Worm (Caenorhabditis elegans) whole organism, L4 larva: Measurements from ENCODE around the gene art-1.

Experiments used
- F10B5.3 ChIP-seq: sonication (generic microtip); optimal IDR thresholded peaks from 2 replicates; lab custom pipeline; 2016; ENCODE audit warnings: mild to moderate bottlenecking, missing genetic modification characterization, missing compliant biosample characterization
- F26F4.8 ChIP-seq: fragments of 200-800 bp; sonication (Bioruptor generic); conservative IDR thresholded peaks from 2 replicates; pipeline ENCODE4 v1.3.6; 2022; ENCODE audit warnings: missing genetic modification characterization, missing compliant biosample characterization
- F49E8.2 ChIP-seq: sonication (generic microtip); optimal IDR thresholded peaks from 2 replicates; lab custom pipeline; 2016; ENCODE audit warnings: missing compliant biosample characterization, mild to moderate bottlenecking, missing genetic modification characterization, borderline replicate concordance
- R02D3.7 ChIP-seq: fragments of 150-350 bp; sonication (generic microtip); optimal IDR thresholded peaks from 3 replicates; lab custom pipeline; 2014; ENCODE audit warnings: missing biosample characterization, missing genetic modification characterization
- T20F7.1 ChIP-seq: fragments of 200-800 bp; sonication (Bioruptor generic); optimal IDR thresholded peaks from 2 replicates; lab custom pipeline; 2018; ENCODE audit warnings: mild to moderate bottlenecking, missing genetic modification characterization, missing compliant biosample characterization
- Y75B8A.6 ChIP-seq: fragments of 200-800 bp; sonication (Bioruptor generic); IDR thresholded peaks from 2 replicates; pipeline ENCODE4 v1.3.6; 2022; ENCODE audit warnings: missing genetic modification reagents, missing genetic modification characterization, missing compliant biosample characterization
- ZK337.2 ChIP-seq: fragments of 200-800 bp; sonication (Bioruptor generic); IDR thresholded peaks from 2 replicates; pipeline ENCODE4 v1.3.6; 2022; ENCODE audit warnings: missing genetic modification reagents, missing genetic modification characterization, missing compliant biosample characterization
- aha-1 ChIP-seq: fragments of 150-350 bp; peaks from one replicate; lab custom pipeline; 2014; ENCODE audit warnings: missing biosample characterization, missing genetic modification characterization
- aly-2 ChIP-seq: sonication (generic microtip); optimal IDR thresholded peaks from 2 replicates; lab custom pipeline; 2018; ENCODE audit warnings: missing biosample characterization, missing genetic modification characterization
- ama-1 ChIP-seq: fragments of 150-350 bp; optimal IDR thresholded peaks from 2 replicates; lab custom pipeline; 2014; ENCODE audit warnings: inconsistent platforms, mixed read lengths
- arid-1 ChIP-seq: fragments of 200-800 bp; sonication (Bioruptor generic); conservative IDR thresholded peaks from 2 replicates; pipeline ENCODE4 v1.3.6; 2022; ENCODE audit warnings: missing genetic modification reagents, missing genetic modification characterization, missing compliant biosample characterization
- ceh-28 ChIP-seq: fragments of 150-350 bp; optimal IDR thresholded peaks from 2 replicates; lab custom pipeline; 2014; ENCODE audit warnings: missing biosample characterization, missing genetic modification reagents, missing genetic modification characterization
- ceh-82 ChIP-seq: sonication (generic microtip); optimal IDR thresholded peaks from 2 replicates; lab custom pipeline; 2017; ENCODE audit warnings: missing biosample characterization, missing genetic modification characterization
- daf-12 ChIP-seq: fragments of 150-350 bp; optimal IDR thresholded peaks from 2 replicates; lab custom pipeline; 2014; ENCODE audit warnings: missing biosample characterization, missing genetic modification reagents, missing genetic modification characterization
- daf-19 ChIP-seq: fragments of 200-800 bp; sonication (Bioruptor generic); conservative IDR thresholded peaks from 2 replicates; pipeline ENCODE4 v1.3.6; 2022; ENCODE audit warnings: missing genetic modification characterization, missing compliant biosample characterization
- daf-8 ChIP-seq: fragments of 200-800 bp; sonication (Bioruptor generic); IDR thresholded peaks from 2 replicates; pipeline ENCODE4 v1.3.6; 2022; ENCODE audit warnings: missing genetic modification characterization, missing compliant biosample characterization
- dmd-8 ChIP-seq: fragments of 200-800 bp; sonication (Bioruptor generic); IDR thresholded peaks from 2 replicates; pipeline ENCODE4 v1.3.6; 2022; ENCODE audit warnings: missing genetic modification characterization, missing compliant biosample characterization
- dpl-1 ChIP-seq: fragments of 150-350 bp; optimal IDR thresholded peaks from 2 replicates; lab custom pipeline; 2014; ENCODE audit warnings: missing biosample characterization, missing genetic modification reagents, missing genetic modification characterization
- dve-1 ChIP-seq: sonication (generic microtip); optimal IDR thresholded peaks from 2 replicates; lab custom pipeline; 2017; ENCODE audit warnings: antibody characterized with exemption, mild to moderate bottlenecking, missing genetic modification characterization, missing compliant biosample characterization; ENCODE audit not compliant: insufficient read depth
- egl-43 ChIP-seq: fragments of 200-800 bp; sonication (Bioruptor generic); IDR thresholded peaks from 2 replicates; pipeline ENCODE4 v1.3.6; 2022; ENCODE audit warnings: missing genetic modification reagents, missing genetic modification characterization, missing compliant biosample characterization
- lin-29 ChIP-seq: fragments of 200-800 bp; sonication (Bioruptor generic); IDR thresholded peaks from 2 replicates; pipeline ENCODE4 v1.3.6; 2022; ENCODE audit warnings: missing genetic modification reagents, missing genetic modification characterization, missing compliant biosample characterization
- lir-3 ChIP-seq: sonication (generic microtip); optimal IDR thresholded peaks from 2 replicates; lab custom pipeline; 2016; ENCODE audit warnings: mild to moderate bottlenecking, missing genetic modification characterization, missing compliant biosample characterization
- madf-5 ChIP-seq, 2 experiments: fragments of 200-800 bp; sonication (Bioruptor generic); IDR thresholded peaks; 2 replicates each; pipeline ENCODE4 v1.3.6; 2022; ENCODE audit warnings: missing compliant biosample characterization in 2 of 2, missing genetic modification characterization in 2 of 2
- mdt-29 ChIP-seq: fragments of 200-800 bp; sonication (Bioruptor generic); IDR thresholded peaks from 2 replicates; pipeline ENCODE4 v1.3.6; 2022; ENCODE audit warnings: missing genetic modification reagents, missing genetic modification characterization, missing compliant biosample characterization
- mes-2 ChIP-seq: sonication (generic microtip); optimal IDR thresholded peaks from 2 replicates; lab custom pipeline; 2016; ENCODE audit warnings: missing genotype, mild to moderate bottlenecking, missing genetic modification characterization, missing compliant biosample characterization; ENCODE audit not compliant: poor library complexity, severe bottlenecking
- mxl-3 ChIP-seq: fragments of 200-800 bp; sonication (Bioruptor generic); optimal IDR thresholded peaks from 2 replicates; lab custom pipeline; 2018; ENCODE audit warnings: mild to moderate bottlenecking, missing genetic modification characterization, missing compliant biosample characterization
- nhr-10 ChIP-seq: fragments of 150-350 bp; optimal IDR thresholded peaks from 2 replicates; lab custom pipeline; 2014; ENCODE audit warnings: missing biosample characterization, missing genetic modification characterization
- nhr-111 ChIP-seq: fragments of 200-800 bp; sonication (Bioruptor generic); optimal IDR thresholded peaks from 2 replicates; lab custom pipeline; 2018; ENCODE audit warnings: mild to moderate bottlenecking, missing genetic modification characterization, missing compliant biosample characterization
- nhr-25 ChIP-seq: sonication (generic microtip); optimal IDR thresholded peaks from 2 replicates; lab custom pipeline; 2017; ENCODE audit warnings: missing genetic modification characterization, mild to moderate bottlenecking, missing compliant biosample characterization, antibody characterized with exemption, moderate library complexity, borderline replicate concordance; ENCODE audit not compliant: insufficient read depth
- nhr-28 ChIP-seq: fragments of 150-350 bp; optimal IDR thresholded peaks from 2 replicates; lab custom pipeline; 2014; ENCODE audit warnings: missing biosample characterization, missing genetic modification characterization
- nhr-42 ChIP-seq: fragments of 200-800 bp; sonication (Bioruptor generic); IDR thresholded peaks from 2 replicates; pipeline ENCODE4 v1.3.6; 2022; ENCODE audit warnings: missing genetic modification characterization, missing compliant biosample characterization
- nhr-48 ChIP-seq: sonication (generic microtip); optimal IDR thresholded peaks from 2 replicates; lab custom pipeline; 2016; ENCODE audit warnings: mild to moderate bottlenecking, missing genetic modification characterization, missing compliant biosample characterization
- php-3 ChIP-seq: fragments of 200-800 bp; sonication (Bioruptor generic); IDR thresholded peaks from 2 replicates; pipeline ENCODE4 v1.3.6; 2022; ENCODE audit warnings: missing genetic modification reagents, missing genetic modification characterization, missing compliant biosample characterization
- pqm-1 ChIP-seq: sonication (generic microtip); optimal IDR thresholded peaks from 2 replicates; lab custom pipeline; 2017; ENCODE audit warnings: missing biosample characterization, missing genetic modification characterization
- sdz-12 ChIP-seq: fragments of 200-800 bp; sonication (Bioruptor generic); optimal IDR thresholded peaks from 2 replicates; lab custom pipeline; 2018; ENCODE audit warnings: mild to moderate bottlenecking, missing genetic modification characterization, missing compliant biosample characterization
- set-16 ChIP-seq: fragments of 200-800 bp; sonication (Bioruptor generic); IDR thresholded peaks from 2 replicates; pipeline ENCODE4 v1.3.6; 2022; ENCODE audit warnings: missing genetic modification reagents, missing genetic modification characterization, missing compliant biosample characterization
- snpc-4 ChIP-seq: fragments of 150-350 bp; optimal IDR thresholded peaks from 2 replicates; lab custom pipeline; 2014; ENCODE audit warnings: missing biosample characterization, missing genetic modification characterization
- spr-1 ChIP-seq: sonication (generic microtip); optimal IDR thresholded peaks from 2 replicates; lab custom pipeline; 2016; ENCODE audit warnings: mild to moderate bottlenecking, missing genetic modification characterization, missing compliant biosample characterization
- tag-97 ChIP-seq: fragments of 200-800 bp; sonication (Bioruptor generic); IDR thresholded peaks from 2 replicates; pipeline ENCODE4 v1.3.6; 2022; ENCODE audit warnings: missing genetic modification characterization, missing compliant biosample characterization
- tra-1 ChIP-seq: fragments of 200-800 bp; sonication (Bioruptor generic); IDR thresholded peaks from 2 replicates; pipeline ENCODE4 v1.3.6; 2022; ENCODE audit warnings: missing genetic modification reagents, missing genetic modification characterization, missing compliant biosample characterization
- unc-39 ChIP-seq: sonication (generic microtip); optimal IDR thresholded peaks from 2 replicates; lab custom pipeline; 2017; ENCODE audit warnings: missing biosample characterization, missing genetic modification characterization
- unc-62 ChIP-seq, 3 experiments: fragments of 150-350 bp in 1 of 3; sonication (generic microtip); optimal IDR thresholded peaks in 2 of 3; peaks in 1 of 3; 1 replicate in 1 of 3; 2 replicates in 2 of 3; lab custom pipeline; 2014 to 2017; ENCODE audit warnings: missing biosample characterization in 3 of 3, missing genetic modification characterization in 3 of 3, missing genetic modification reagents in 3 of 3, missing genotype in 1 of 3
- vab-7 ChIP-seq: fragments of 200-800 bp; sonication (Bioruptor generic); IDR thresholded peaks from 2 replicates; pipeline ENCODE4 v1.3.6; 2022; ENCODE audit warnings: missing genetic modification reagents, missing genetic modification characterization, missing compliant biosample characterization
- zfp-2 ChIP-seq: sonication (generic microtip); optimal IDR thresholded peaks from 2 replicates; lab custom pipeline; 2016; ENCODE audit warnings: mild to moderate bottlenecking, missing genetic modification characterization, missing compliant biosample characterization
- zip-2 ChIP-seq: fragments of 150-350 bp; optimal IDR thresholded peaks from 2 replicates; lab custom pipeline; 2014; ENCODE audit warnings: missing biosample characterization, missing genetic modification characterization
- ztf-7 ChIP-seq: fragments of 150-350 bp; optimal IDR thresholded peaks from 2 replicates; lab custom pipeline; 2014; ENCODE audit warnings: missing biosample characterization, missing genetic modification characterization

The art-1 gene

ce11 chrII:6939873-6940272, 32.2 kb downstream of the art-1 start (continued):
- TF ChIP-seq F49E8.2 (tag; lab: Kevin White, UChicago): no peak
- no peak for TF ChIP-seq nhr-111
- TF ChIP-seq ama-1: no peak
- TF ChIP-seq ZK337.2 (GFP tag; lab: Robert Waterston, UW): no peak
- TF ChIP-seq nhr-10 (tag; lab: Kevin White, UChicago): no peak

- TF ChIP-seq snpc-4 (no peak), daf-8 (GFP tag; lab: Robert Waterston, UW) (no peak), Y75B8A.6 (no peak), tag-97 (GFP tag; lab: Robert Waterston, UW) (no peak), aha-1 (tag; lab: Kevin White, UChicago) (peak; percentile 84)
- TF ChIP-seq, all 104 proteins: peak for 1
Measured at ce11 chrII:6937057-6937456, 35.0 kb downstream of the art-1 start.

DNA sequence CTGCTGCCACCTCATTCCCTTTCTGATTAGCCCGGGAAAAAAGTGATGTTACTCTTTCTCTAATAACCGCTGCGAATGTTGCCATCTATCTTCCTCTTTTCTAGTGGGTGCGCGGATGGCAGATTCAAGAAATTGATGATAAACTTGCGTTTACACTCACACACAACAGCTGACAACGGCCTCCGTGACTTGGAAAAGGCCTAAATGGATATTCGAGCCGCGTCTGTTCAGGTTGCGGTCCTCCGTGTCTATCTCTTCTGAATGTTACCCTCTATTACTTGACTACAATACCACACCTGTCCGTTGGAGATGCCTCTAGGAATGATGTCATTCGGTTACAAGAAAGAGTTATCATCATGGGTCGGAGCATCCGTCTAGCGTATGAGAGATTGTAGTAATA, 35.5 kb downstream of the art-1 start:
- TF ChIP-seq nhr-42: no peak
- no peak for TF ChIP-seq daf-12 (tag; lab: Kevin White, UChicago)
- peak in 1 of 2 experiments; percentile 37 for TF ChIP-seq unc-62 (GFP tag; optimal IDR thresholded peaks at IDR 0.05 in 1 of 2; lab: Kevin White, UChicago)
- no peak for TF ChIP-seq unc-62 (tag; optimal IDR thresholded peaks at IDR 0.05; lab: Kevin White, UChicago)
- no peak for TF ChIP-seq tra-1 (GFP tag; lab: Robert Waterston, UW)
- TF ChIP-seq madf-5 (GFP tag; IDR thresholded peaks at IDR 0.05; lab: Robert Waterston, UW): no peak
- no peak for TF ChIP-seq aly-2 (tag; lab: Kevin White, UChicago)
- peak; percentile 65 for TF ChIP-seq pqm-1
- TF ChIP-seq arid-1: no peak
- TF ChIP-seq aha-1 (tag; lab: Kevin White, UChicago): peak; percentile 5
- TF ChIP-seq F49E8.2 (tag; lab: Kevin White, UChicago): no peak
- TF ChIP-seq mxl-3 (GFP tag; lab: Kevin White, UChicago): no peak
- no peak for TF ChIP-seq ceh-28 (tag; lab: Kevin White, UChicago)
- TF ChIP-seq spr-1: no peak
- TF ChIP-seq F10B5.3 (tag; lab: Kevin White, UChicago): no peak
- no peak for TF ChIP-seq ztf-7
- TF ChIP-seq dpl-1: no peak
- TF ChIP-seq php-3 (GFP tag; lab: Robert Waterston, UW): no peak
- TF ChIP-seq zip-2 (tag; lab: Kevin White, UChicago): no peak
- TF ChIP-seq lir-3: no peak
- no peak for TF ChIP-seq T20F7.1
- TF ChIP-seq dmd-8: no peak
- TF ChIP-seq nhr-28 (tag; lab: Kevin White, UChicago): peak; percentile 23
- no peak for TF ChIP-seq F26F4.8 (GFP tag; lab: Robert Waterston, UW)
- no peak for TF ChIP-seq set-16 (GFP tag; lab: Robert Waterston, UW)
- no peak for TF ChIP-seq mdt-29 (GFP tag; lab: Robert Waterston, UW)
- no peak for TF ChIP-seq dve-1
- no peak for TF ChIP-seq daf-19
- no peak for TF ChIP-seq lin-29 (GFP tag; lab: Robert Waterston, UW)
- no peak for TF ChIP-seq daf-8 (GFP tag; lab: Robert Waterston, UW)
- no peak for TF ChIP-seq nhr-48 (tag; lab: Kevin White, UChicago)
- no peak for TF ChIP-seq nhr-25 (tag; lab: Kevin White, UChicago)
- TF ChIP-seq unc-39 (tag; lab: Kevin White, UChicago): no peak
- TF ChIP-seq ZK337.2 (GFP tag; lab: Robert Waterston, UW): no peak
- TF ChIP-seq zfp-2 (tag; lab: Kevin White, UChicago): no peak
- TF ChIP-seq mes-2 (tag; lab: Kevin White, UChicago): peak; percentile 14
- no peak for TF ChIP-seq egl-43 (GFP tag; lab: Robert Waterston, UW)
- no peak for TF ChIP-seq sdz-12 (GFP tag; lab: Kevin White, UChicago)
- no peak for TF ChIP-seq R02D3.7 (tag; lab: Kevin White, UChicago)
- no peak for TF ChIP-seq ceh-82
- no peak for TF ChIP-seq vab-7 (GFP tag; lab: Robert Waterston, UW)
